Worm (Caenorhabditis elegans) whole organism, midembryonic: ENCODE measurements around the gene cap-2.

Experiments
- T22C8.4 ChIP-seq: fragments of 200-800 bp; sonication (Bioruptor generic); IDR thresholded peaks from 2 replicates; pipeline ENCODE4 v1.3.6; 2022; ENCODE audit warnings: missing genetic modification characterization, missing compliant biosample characterization
- flt-1 ChIP-seq: fragments of 200-800 bp; sonication (Bioruptor generic); IDR thresholded peaks from 2 replicates; pipeline ENCODE4 v1.3.6; 2022; ENCODE audit warnings: missing genetic modification characterization, missing compliant biosample characterization
- klf-2 ChIP-seq: fragments of 200-800 bp; sonication (Bioruptor generic); conservative IDR thresholded peaks from 2 replicates; pipeline ENCODE4 v1.3.6; 2022; ENCODE audit warnings: missing genetic modification reagents, missing genetic modification characterization, missing compliant biosample characterization
- ref-1 ChIP-seq: fragments of 200-800 bp; sonication (Bioruptor generic); conservative IDR thresholded peaks from 2 replicates; pipeline ENCODE4 v1.3.6; 2022; ENCODE audit warnings: missing genetic modification reagents, missing genetic modification characterization, missing compliant biosample characterization

ce11 chrII:10861723-10862486 is 7.1 kb upstream of the cap-2 start:
- TF ChIP-seq flt-1 (GFP tag; lab: Robert Waterston, UW) (no peak), klf-2 (no peak), T22C8.4 (no peak), ref-1 (GFP tag; lab: Robert Waterston, UW) (no peak)
